Fruit fly (Drosophila melanogaster): ENCODE results near the gene CG42450.

The CG42450 gene

dm6 chrX:18774818-18775343 is 38.2 kb upstream of the CG42450 start, which contains the start of gene CG6891 (continued):
- TF ChIP-seq nmo (GFP tag; optimal IDR thresholded peaks at IDR 0.05) = peak; percentile 49
- TF ChIP-seq Trl (optimal IDR thresholded peaks at IDR 0.05) = no peak
- TF ChIP-seq Trl (GFP tag; optimal IDR thresholded peaks at IDR 0.05) = peak; percentile 19
- TF ChIP-seq CG17359 (tag; optimal IDR thresholded peaks at IDR 0.05) = peak; percentile 14
- TF ChIP-seq CG18599 (GFP tag; optimal IDR thresholded peaks at IDR 0.05) = no peak
- TF ChIP-seq CG18262 (tag; optimal IDR thresholded peaks at IDR 0.05) = peak; percentile 33
- TF ChIP-seq CG5245 (GFP tag; optimal IDR thresholded peaks at IDR 0.05) = no peak
- no peak for TF ChIP-seq Gsc (GFP tag; IDR thresholded peaks at IDR 0.05)
- no peak for TF ChIP-seq CG30431 (GFP tag; optimal IDR thresholded peaks at IDR 0.05)
- peak; percentile 7 for TF ChIP-seq sd (tag; optimal IDR thresholded peaks at IDR 0.05)
- peak; percentile 13 for TF ChIP-seq CG16863 (GFP tag; optimal IDR thresholded peaks at IDR 0.05)
- TF ChIP-seq nom (GFP tag; optimal IDR thresholded peaks at IDR 0.05) = peak; percentile 54
- TF ChIP-seq Chrac-16 (GFP tag; optimal IDR thresholded peaks at IDR 0.05) = no peak
- no peak for TF ChIP-seq CG6254 (GFP tag; optimal IDR thresholded peaks at IDR 0.05)
- peak; percentile 37 for TF ChIP-seq Mad (GFP tag; optimal IDR thresholded peaks at IDR 0.05)
- no peak for TF ChIP-seq CG18619 (GFP tag; optimal IDR thresholded peaks at IDR 0.05)
- TF ChIP-seq HLH4C (GFP tag; IDR thresholded peaks at IDR 0.05; ENCODE audit: partially characterized antibody) = no peak
- TF ChIP-seq CG17802 (tag; optimal IDR thresholded peaks at IDR 0.05) = no peak
- no peak for TF ChIP-seq CG10654 (GFP tag; optimal IDR thresholded peaks at IDR 0.05)
- peak; percentile 46 for TF ChIP-seq lmd (GFP tag; IDR thresholded peaks at IDR 0.05)
- peak; percentile 91 for TF ChIP-seq CG10321 (GFP tag; IDR thresholded peaks at IDR 0.05)
- TF ChIP-seq Aef1 (GFP tag; IDR thresholded peaks at IDR 0.05) = no peak
- TF ChIP-seq bigmax (GFP tag; optimal IDR thresholded peaks at IDR 0.05) = no peak
- no peak for TF ChIP-seq CG31388 (GFP tag; optimal IDR thresholded peaks at IDR 0.05)
- TF ChIP-seq CG10147 (GFP tag; optimal IDR thresholded peaks at IDR 0.05) = no peak
- peak in 1 of 3 experiments; percentile 1 for TF ChIP-seq Stat92E (GFP tag; optimal IDR thresholded peaks at IDR 0.05)
- no peak for TF ChIP-seq Rx (GFP tag; IDR thresholded peaks at IDR 0.05)
- no peak for TF ChIP-seq CG3163 (GFP tag; optimal IDR thresholded peaks at IDR 0.05)
- TF ChIP-seq Atf3 (GFP tag; optimal IDR thresholded peaks at IDR 0.05) = peak; percentile 20
- TF ChIP-seq Xrp1 (GFP tag; IDR thresholded peaks at IDR 0.05) = peak; percentile 41; the same call in 1 of the 2 replicates
- peak; percentile 63 for TF ChIP-seq CG8478 (optimal IDR thresholded peaks at IDR 0.05)
- TF ChIP-seq CG10543 (GFP tag; optimal IDR thresholded peaks at IDR 0.05) = peak; percentile 5
- TF ChIP-seq CG6854 (GFP tag; optimal IDR thresholded peaks at IDR 0.05) = peak; percentile 21
- peak in 1 of 2 experiments; percentile 11 for TF ChIP-seq Eip74EF (GFP tag; optimal IDR thresholded peaks at IDR 0.05)
- peak; percentile 15 for TF ChIP-seq dmrt99B (tag; optimal IDR thresholded peaks at IDR 0.05)
- no peak for TF ChIP-seq CHES-1-like (GFP tag; optimal IDR thresholded peaks at IDR 0.05)
- TF ChIP-seq CG6689 (GFP tag; IDR thresholded peaks at IDR 0.05) = 0 out of 2 replicates have a peak, but pooled peaks have one; percentile 13
- TF ChIP-seq ftz-f1 (GFP tag; optimal IDR thresholded peaks at IDR 0.05) = no peak
- TF ChIP-seq Nf-YB (GFP tag; optimal IDR thresholded peaks at IDR 0.05) = no peak
- TF ChIP-seq run (tag; optimal IDR thresholded peaks at IDR 0.05) = no peak
- no peak for TF ChIP-seq jigr1 (GFP tag; IDR thresholded peaks at IDR 0.05)
- TF ChIP-seq Poxn (GFP tag; IDR thresholded peaks at IDR 0.05) = no peak
- no peak for TF ChIP-seq hb (GFP tag; IDR thresholded peaks at IDR 0.05; ENCODE audit: partially characterized antibody)
- no peak for TF ChIP-seq CG7556 (GFP tag; optimal IDR thresholded peaks at IDR 0.05)
- no peak for TF ChIP-seq Doc2 (GFP tag; IDR thresholded peaks at IDR 0.05)
- no peak for TF ChIP-seq CG12299 (tag; optimal IDR thresholded peaks at IDR 0.05)
- no peak for TF ChIP-seq exex (tag; optimal IDR thresholded peaks at IDR 0.05)
- peak; percentile 46 for TF ChIP-seq CG9727 (GFP tag; optimal IDR thresholded peaks at IDR 0.05)
- TF ChIP-seq gce (GFP tag; IDR thresholded peaks at IDR 0.05) = no peak
- peak; percentile 58; the same call in 1 of the 3 replicates for TF ChIP-seq zfh1 (GFP tag; IDR thresholded peaks at IDR 0.05)
- peak; percentile 21 for TF ChIP-seq CG8388 (GFP tag; optimal IDR thresholded peaks at IDR 0.05)
